Worm (Caenorhabditis elegans) whole organism, late embryonic: ENCODE results near the gene F40C5.2.

Experiments used
- C38D4.7 ChIP-seq: fragments of 200-800 bp; sonication (Bioruptor generic); optimal IDR thresholded peaks from 2 replicates; lab custom pipeline; 2018; ENCODE audit warnings: mild to moderate bottlenecking, missing genetic modification characterization, moderate library complexity, missing compliant biosample characterization
- K02D7.2 ChIP-seq: sonication (generic microtip); optimal IDR thresholded peaks from 2 replicates; lab custom pipeline; 2017; ENCODE audit warnings: mild to moderate bottlenecking, missing genetic modification characterization, missing compliant biosample characterization
- K09A11.1 ChIP-seq: sonication (generic microtip); optimal IDR thresholded peaks from 2 replicates; lab custom pipeline; 2017; ENCODE audit warnings: antibody characterized with exemption, mild to moderate bottlenecking, missing genetic modification characterization, missing compliant biosample characterization; ENCODE audit not compliant: insufficient read depth
- T23F11.4 ChIP-seq: fragments of 200-800 bp; sonication (Bioruptor generic); optimal IDR thresholded peaks from 2 replicates; lab custom pipeline; 2018; ENCODE audit warnings: mild to moderate bottlenecking, missing genetic modification characterization, missing compliant biosample characterization
- ahr-1 ChIP-seq: sonication (generic microtip); optimal IDR thresholded peaks from 2 replicates; lab custom pipeline; 2016; ENCODE audit warnings: missing genetic modification characterization, missing compliant biosample characterization
- ceh-2 ChIP-seq: sonication (generic microtip); optimal IDR thresholded peaks from 2 replicates; lab custom pipeline; 2016; ENCODE audit warnings: missing genotype, missing genetic modification characterization, missing compliant biosample characterization
- ceh-24 ChIP-seq: sonication (generic microtip); optimal IDR thresholded peaks from 2 replicates; lab custom pipeline; 2016; ENCODE audit warnings: mild to moderate bottlenecking, missing genetic modification characterization, missing compliant biosample characterization
- ceh-30 ChIP-seq: fragments of 150-350 bp; optimal IDR thresholded peaks from 2 replicates; lab custom pipeline; 2014; ENCODE audit warnings: missing biosample characterization, missing genetic modification characterization
- ceh-45 ChIP-seq: fragments of 200-800 bp; sonication (Bioruptor generic); IDR thresholded peaks from 2 replicates; pipeline ENCODE4 v1.3.6; 2022; ENCODE audit warnings: missing genetic modification reagents, missing genetic modification characterization, missing compliant biosample characterization
- ceh-48 ChIP-seq: sonication (generic microtip); optimal IDR thresholded peaks from 2 replicates; lab custom pipeline; 2016; ENCODE audit warnings: missing genetic modification characterization, inconsistent platforms, missing compliant biosample characterization
- ceh-6 ChIP-seq: fragments of 200-800 bp; sonication (Bioruptor generic); optimal IDR thresholded peaks from 2 replicates; lab custom pipeline; 2018; ENCODE audit warnings: mild to moderate bottlenecking, missing genetic modification characterization, missing compliant biosample characterization
- che-1 ChIP-seq: sonication (generic microtip); optimal IDR thresholded peaks from 2 replicates; lab custom pipeline; 2016; ENCODE audit warnings: mild to moderate bottlenecking, missing genetic modification characterization, missing compliant biosample characterization
- dve-1 ChIP-seq: sonication (generic microtip); optimal IDR thresholded peaks from 2 replicates; lab custom pipeline; 2017; ENCODE audit warnings: antibody characterized with exemption, mild to moderate bottlenecking, missing genetic modification characterization, missing compliant biosample characterization
- elt-4 ChIP-seq: sonication (generic microtip); optimal IDR thresholded peaks from 2 replicates; lab custom pipeline; 2016; ENCODE audit warnings: missing genetic modification characterization, missing compliant biosample characterization
- ets-4 ChIP-seq: sonication (generic microtip); optimal IDR thresholded peaks from 2 replicates; lab custom pipeline; 2016; ENCODE audit warnings: missing genetic modification characterization, missing compliant biosample characterization
- fax-1 ChIP-seq: sonication (generic microtip); optimal IDR thresholded peaks from 2 replicates; lab custom pipeline; 2016; ENCODE audit warnings: missing genotype, missing genetic modification characterization, missing compliant biosample characterization
- fkh-6 ChIP-seq: sonication (generic microtip); optimal IDR thresholded peaks from 2 replicates; lab custom pipeline; 2016; ENCODE audit warnings: missing genetic modification characterization, missing compliant biosample characterization
- hlh-13 ChIP-seq: fragments of 200-800 bp; sonication (Bioruptor generic); optimal IDR thresholded peaks from 2 replicates; lab custom pipeline; 2018; ENCODE audit warnings: mild to moderate bottlenecking, missing genetic modification characterization, missing compliant biosample characterization
- hlh-8 ChIP-seq: sonication (generic microtip); optimal IDR thresholded peaks from 2 replicates; lab custom pipeline; 2016; ENCODE audit warnings: missing genotype, missing genetic modification characterization, missing compliant biosample characterization
- lim-6 ChIP-seq: sonication (generic microtip); optimal IDR thresholded peaks from 2 replicates; lab custom pipeline; 2016; ENCODE audit warnings: missing genetic modification characterization, missing compliant biosample characterization
- lin-11 ChIP-seq: fragments of 200-800 bp; sonication (Bioruptor generic); optimal IDR thresholded peaks from 2 replicates; lab custom pipeline; 2018; ENCODE audit warnings: mild to moderate bottlenecking, missing genetic modification characterization, missing compliant biosample characterization
- madf-2 ChIP-seq: sonication (generic microtip); optimal IDR thresholded peaks from 2 replicates; lab custom pipeline; 2017; ENCODE audit warnings: missing genetic modification characterization, missing compliant biosample characterization
- mec-3 ChIP-seq: sonication (generic microtip); optimal IDR thresholded peaks from 2 replicates; lab custom pipeline; 2016; ENCODE audit warnings: borderline replicate concordance, missing genetic modification characterization, missing compliant biosample characterization
- nfya-1 ChIP-seq: sonication (generic microtip); optimal IDR thresholded peaks from 2 replicates; lab custom pipeline; 2017; ENCODE audit warnings: missing genetic modification characterization, mild to moderate bottlenecking, missing compliant biosample characterization, antibody characterized with exemption, moderate library complexity
- nhr-11 ChIP-seq: fragments of 150-350 bp; optimal IDR thresholded peaks from 2 replicates; lab custom pipeline; 2014; ENCODE audit warnings: missing biosample characterization, missing genetic modification characterization
- npax-4 ChIP-seq: sonication (generic microtip); optimal IDR thresholded peaks from 2 replicates; lab custom pipeline; 2016; ENCODE audit warnings: missing genetic modification characterization, missing compliant biosample characterization
- pag-3 ChIP-seq: sonication (generic microtip); optimal IDR thresholded peaks from 2 replicates; lab custom pipeline; 2016; ENCODE audit warnings: missing compliant biosample characterization, missing genetic modification characterization, borderline replicate concordance
- pax-1 ChIP-seq: fragments of 150-350 bp; optimal IDR thresholded peaks from 2 replicates; lab custom pipeline; 2014; ENCODE audit warnings: missing biosample characterization, missing genetic modification characterization
- pha-4 ChIP-seq: fragments of 150-350 bp; optimal IDR thresholded peaks from 2 replicates; lab custom pipeline; 2018; ENCODE audit warnings: missing biosample characterization, missing genetic modification reagents, missing genetic modification characterization
- pros-1 ChIP-seq: fragments of 150-350 bp; optimal IDR thresholded peaks from 2 replicates; lab custom pipeline; 2014; ENCODE audit warnings: missing biosample characterization, missing genetic modification reagents, missing genetic modification characterization
- ref-2 ChIP-seq: sonication (generic microtip); optimal IDR thresholded peaks from 2 replicates; lab custom pipeline; 2016; ENCODE audit warnings: missing genetic modification characterization, missing compliant biosample characterization
- sox-2 ChIP-seq: fragments of 200-800 bp; sonication (Bioruptor generic); IDR thresholded peaks from 2 replicates; pipeline ENCODE4 v1.3.6; 2022; ENCODE audit warnings: missing genetic modification reagents, missing genetic modification characterization, missing compliant biosample characterization
- sox-4 ChIP-seq: sonication (generic microtip); optimal IDR thresholded peaks from 2 replicates; lab custom pipeline; 2017; ENCODE audit warnings: mild to moderate bottlenecking, missing genetic modification characterization, inconsistent platforms, missing compliant biosample characterization
- syd-9 ChIP-seq: sonication (generic microtip); optimal IDR thresholded peaks from 2 replicates; lab custom pipeline; 2016; ENCODE audit warnings: mild to moderate bottlenecking, missing genetic modification characterization, moderate library complexity, missing compliant biosample characterization
- tbx-7 ChIP-seq: sonication (generic microtip); optimal IDR thresholded peaks from 2 replicates; lab custom pipeline; 2016; ENCODE audit warnings: missing genotype, missing genetic modification characterization, missing compliant biosample characterization
- unc-3 ChIP-seq, 2 experiments: fragments of 200-800 bp in 1 of 2; sonication (Bioruptor generic) in 1 of 2; sonication (generic microtip) in 1 of 2; conservative IDR thresholded peaks in 1 of 2; optimal IDR thresholded peaks in 1 of 2; 2 replicates each; pipeline versions ENCODE4 v1.3.6 to Lab custom; 2016 to 2022; ENCODE audit warnings: missing compliant biosample characterization in 2 of 2, missing genetic modification characterization in 2 of 2, missing genetic modification reagents in 1 of 2
- unc-42 ChIP-seq: sonication (generic microtip); optimal IDR thresholded peaks from 2 replicates; lab custom pipeline; 2016; ENCODE audit warnings: missing genotype, missing genetic modification characterization, missing compliant biosample characterization
- unc-55 ChIP-seq: sonication (generic microtip); optimal IDR thresholded peaks from 2 replicates; lab custom pipeline; 2017; ENCODE audit warnings: missing biosample characterization, missing genetic modification reagents, missing genetic modification characterization
- unc-86 ChIP-seq: sonication (generic microtip); optimal IDR thresholded peaks from 2 replicates; lab custom pipeline; 2016; ENCODE audit warnings: missing genetic modification characterization, missing compliant biosample characterization
- ztf-16 ChIP-seq: sonication (generic microtip); optimal IDR thresholded peaks from 2 replicates; lab custom pipeline; 2017; ENCODE audit warnings: missing genetic modification characterization, missing compliant biosample characterization

The F40C5.2 gene

ce11 chrV:3582671-3583070 lies 11.9 kb downstream of the F40C5.2 start:
- TF ChIP-seq ceh-24 (tag; lab: Kevin White, UChicago) (no peak), ceh-6 (GFP tag; lab: Kevin White, UChicago) (no peak), che-1 (tag; lab: Kevin White, UChicago) (no peak), unc-55 (GFP tag; lab: Kevin White, UChicago) (no peak), npax-4 (tag; lab: Kevin White, UChicago) (no peak), syd-9 (no peak), K02D7.2 (no peak), elt-4 (no peak), T23F11.4 (no peak), lin-11 (no peak), tbx-7 (tag; lab: Kevin White, UChicago) (no peak), ahr-1 (tag; lab: Kevin White, UChicago) (no peak), fkh-6 (tag; lab: Kevin White, UChicago) (no peak)

ce11 chrV:3583622-3584021 lies 12.8 kb downstream of the F40C5.2 start:
- TF ChIP-seq madf-2 (tag; lab: Kevin White, UChicago) = no peak
- TF ChIP-seq ceh-6 (GFP tag; lab: Kevin White, UChicago) = no peak
- no peak for TF ChIP-seq ahr-1 (tag; lab: Kevin White, UChicago)
- TF ChIP-seq lin-11 = no peak
- TF ChIP-seq sox-4 = no peak
- no peak for TF ChIP-seq dve-1 (tag; lab: Kevin White, UChicago)
- no peak for TF ChIP-seq sox-2
- no peak for TF ChIP-seq pha-4
- no peak for TF ChIP-seq fax-1
- TF ChIP-seq unc-3 (GFP tag; conservative IDR thresholded peaks at IDR 0.05; lab: Robert Waterston, UW) = no peak
- TF ChIP-seq unc-3 (tag; optimal IDR thresholded peaks at IDR 0.05; lab: Kevin White, UChicago) = no peak
- no peak for TF ChIP-seq ceh-2 (tag; lab: Kevin White, UChicago)

- TF ChIP-seq K02D7.2 (no peak), unc-42 (tag; lab: Kevin White, UChicago) (no peak), K09A11.1 (no peak), pax-1 (tag; lab: Kevin White, UChicago) (no peak), ceh-30 (no peak), T23F11.4 (no peak), ceh-24 (tag; lab: Kevin White, UChicago) (no peak)
Observed at ce11 chrV:3585011-3585410, 14.2 kb downstream of the F40C5.2 start.

ce11 chrV:3586014-3586689 lies 15.4 kb downstream of the F40C5.2 start, which contains the start of the genes rpl-11.1 and T22F3.2:
Gene rpl-11.1, minus strand, starts transcription at chrV:3586064.
Gene T22F3.2, plus strand, starts transcription at chrV:3586639.
- no peak for TF ChIP-seq unc-86
- peak; percentile 14 for TF ChIP-seq nfya-1 (tag; lab: Kevin White, UChicago)

- no peak for TF ChIP-seq pag-3 (tag; lab: Kevin White, UChicago)
- TF ChIP-seq tbx-7 (tag; lab: Kevin White, UChicago) = no peak
- TF ChIP-seq ets-4 (tag; lab: Kevin White, UChicago) = no peak
- TF ChIP-seq npax-4 (tag; lab: Kevin White, UChicago) = peak; percentile 27
- peak; percentile 70 for TF ChIP-seq che-1 (tag; lab: Kevin White, UChicago)
- TF ChIP-seq nhr-11 (tag; lab: Kevin White, UChicago) = no peak
- peak; percentile 20 for TF ChIP-seq fax-1
- TF ChIP-seq ztf-16 = peak; percentile 15
- peak; percentile 13 for TF ChIP-seq mec-3 (tag; lab: Kevin White, UChicago)
- TF ChIP-seq hlh-8 (tag; lab: Kevin White, UChicago) = no peak
- TF ChIP-seq lin-11 = peak; percentile 50
- TF ChIP-seq hlh-13 (GFP tag; lab: Kevin White, UChicago) = no peak
- TF ChIP-seq K02D7.2 = peak; percentile 18
- no peak; the same call in 1 of the 2 replicates for TF ChIP-seq sox-2
- TF ChIP-seq fkh-6 (tag; lab: Kevin White, UChicago) = peak; percentile 33
- TF ChIP-seq madf-2 (tag; lab: Kevin White, UChicago) = no peak
- peak; percentile 39 for TF ChIP-seq ceh-2 (tag; lab: Kevin White, UChicago)
- peak; percentile 34 for TF ChIP-seq ceh-48
- no peak for TF ChIP-seq ref-2
- TF ChIP-seq ceh-24 (tag; lab: Kevin White, UChicago) = peak; percentile 0
- TF ChIP-seq lim-6 (tag; lab: Kevin White, UChicago) = no peak
- TF ChIP-seq nfya-1 (tag; lab: Kevin White, UChicago) = peak; percentile 24
- TF ChIP-seq unc-3 (GFP tag; conservative IDR thresholded peaks at IDR 0.05; lab: Robert Waterston, UW) = 0 out of 2 replicates have a peak, but pooled peaks have one; percentile 38
- peak; percentile 55 for TF ChIP-seq unc-3 (tag; optimal IDR thresholded peaks at IDR 0.05; lab: Kevin White, UChicago)
- no peak for TF ChIP-seq unc-42 (tag; lab: Kevin White, UChicago)
- TF ChIP-seq dve-1 (tag; lab: Kevin White, UChicago) = no peak
- no peak for TF ChIP-seq ceh-45
- TF ChIP-seq pros-1 (tag; lab: Kevin White, UChicago) = no peak
- peak; percentile 39 for TF ChIP-seq ceh-6 (GFP tag; lab: Kevin White, UChicago)
- peak; percentile 54 for TF ChIP-seq C38D4.7 (GFP tag; lab: Kevin White, UChicago)
Observed at ce11 chrV:3587633-3588032, 16.8 kb downstream of the F40C5.2 start.
